Fruit fly (Drosophila melanogaster): Measurements from ENCODE around the gene Ssdp.

Ssdp gene

DNA sequence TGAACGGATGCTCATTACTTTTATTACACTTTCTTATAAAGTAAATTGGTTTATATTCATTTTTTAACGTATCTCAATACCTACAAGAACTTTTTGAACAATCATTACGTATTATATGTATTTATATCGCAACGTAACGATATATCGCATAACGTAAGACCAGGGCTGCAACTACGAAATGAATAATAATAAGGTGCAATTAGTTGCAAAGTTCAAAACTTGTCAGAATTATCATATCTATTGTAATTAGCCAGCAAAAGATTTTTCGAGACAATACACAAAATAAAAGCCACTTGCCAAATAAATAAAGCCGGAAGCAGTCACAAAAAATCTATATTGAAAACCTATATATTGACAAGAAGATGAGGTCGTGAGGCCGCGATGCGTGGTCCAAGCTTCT is 15.9 kb upstream of the Ssdp start (continued):
- TF ChIP-seq tll (GFP tag; optimal IDR thresholded peaks at IDR 0.05) (no peak), CG6272 (GFP tag; IDR thresholded peaks at IDR 0.05) (no peak), CG11695 (GFP tag; IDR thresholded peaks at IDR 0.05) (no peak), bsh (GFP tag; optimal IDR thresholded peaks at IDR 0.05) (no peak), CG18011 (GFP tag; optimal IDR thresholded peaks at IDR 0.05) (no peak), gt (GFP tag; IDR thresholded peaks at IDR 0.05) (no peak), CG6683 (GFP tag; optimal IDR thresholded peaks at IDR 0.05) (no peak), CG6854 (GFP tag; optimal IDR thresholded peaks at IDR 0.05) (no peak), HLHmδ (GFP tag; optimal IDR thresholded peaks at IDR 0.05) (no peak), al (GFP tag; IDR thresholded peaks at IDR 0.05) (0 out of 2 replicates have a peak, but pooled peaks have one; percentile 10), CoRest (tag; optimal IDR thresholded peaks at IDR 0.05) (peak; percentile 37), Sry-δ (GFP tag; optimal IDR thresholded peaks at IDR 0.05) (peak; percentile 74), chn (GFP tag; optimal IDR thresholded peaks at IDR 0.05) (no peak), CG17361 (GFP tag; IDR thresholded peaks at IDR 0.05) (no peak), CG2889 (GFP tag; IDR thresholded peaks at IDR 0.05) (no peak), CG11456 (GFP tag; IDR thresholded peaks at IDR 0.05) (no peak; the same call in 2 of the 3 replicates), Opbp (GFP tag; IDR thresholded peaks at IDR 0.05; ENCODE audit: partially characterized antibody) (peak; percentile 52; the same call in 2 of the 3 replicates), vnd (GFP tag; IDR thresholded peaks at IDR 0.05; ENCODE audit: partially characterized antibody) (peak; percentile 53; the same call in 2 of the 3 replicates), tap (tag; optimal IDR thresholded peaks at IDR 0.05) (no peak), HLH54F (GFP tag; optimal IDR thresholded peaks at IDR 0.05) (peak; percentile 54), sens-2 (GFP tag; IDR thresholded peaks at IDR 0.05) (no peak), Max (GFP tag; optimal IDR thresholded peaks at IDR 0.05) (no peak), gsb-n (tag; optimal IDR thresholded peaks at IDR 0.05) (no peak), CG13894 (tag; optimal IDR thresholded peaks at IDR 0.05) (no peak), dmrt99B (tag; optimal IDR thresholded peaks at IDR 0.05) (no peak), D19B (GFP tag; optimal IDR thresholded peaks at IDR 0.05) (no peak), z (GFP tag; IDR thresholded peaks at IDR 0.05) (no peak), stc (GFP tag; IDR thresholded peaks at IDR 0.05) (no peak), Elba2 (GFP tag; optimal IDR thresholded peaks at IDR 0.05) (no peak), CG3838 (GFP tag; optimal IDR thresholded peaks at IDR 0.05) (no peak), ewg (GFP tag; optimal IDR thresholded peaks at IDR 0.05) (no peak), CG9215 (GFP tag; IDR thresholded peaks at IDR 0.05) (no peak), CG17186 (GFP tag; optimal IDR thresholded peaks at IDR 0.05) (no peak), CG12659 (GFP tag; optimal IDR thresholded peaks at IDR 0.05) (peak; percentile 39), wdn (GFP tag; IDR thresholded peaks at IDR 0.05) (no peak), CG33557 (GFP tag; optimal IDR thresholded peaks at IDR 0.05) (no peak), CG15479 (GFP tag; optimal IDR thresholded peaks at IDR 0.05) (no peak), CG3726 (GFP tag; IDR thresholded peaks at IDR 0.05) (no peak), sob (GFP tag; IDR thresholded peaks at IDR 0.05) (no peak), CG12299 (tag; optimal IDR thresholded peaks at IDR 0.05) (no peak), CG16813 (GFP tag; IDR thresholded peaks at IDR 0.05; ENCODE audit: partially characterized antibody) (peak; percentile 65), H15 (GFP tag; IDR thresholded peaks at IDR 0.05) (peak; percentile 25; the same call in 1 of the 3 replicates), Eip74EF (GFP tag; optimal IDR thresholded peaks at IDR 0.05) (no peak), CG9437 (GFP tag; optimal IDR thresholded peaks at IDR 0.05) (peak; percentile 100), CG32767 (GFP tag; IDR thresholded peaks at IDR 0.05) (peak; percentile 33; the same call in 1 of the 2 replicates), sug (tag; optimal IDR thresholded peaks at IDR 0.05) (no peak), crc (GFP tag; optimal IDR thresholded peaks at IDR 0.05) (peak; percentile 29), CG10565 (GFP tag; optimal IDR thresholded peaks at IDR 0.05) (no peak), C15 (GFP tag; IDR thresholded peaks at IDR 0.05) (no peak), pita (GFP tag; optimal IDR thresholded peaks at IDR 0.05) (no peak)

All from whole organism, embryonic.